Fruit fly (Drosophila melanogaster): Measurements from ENCODE around the gene CG1578.

DNA sequence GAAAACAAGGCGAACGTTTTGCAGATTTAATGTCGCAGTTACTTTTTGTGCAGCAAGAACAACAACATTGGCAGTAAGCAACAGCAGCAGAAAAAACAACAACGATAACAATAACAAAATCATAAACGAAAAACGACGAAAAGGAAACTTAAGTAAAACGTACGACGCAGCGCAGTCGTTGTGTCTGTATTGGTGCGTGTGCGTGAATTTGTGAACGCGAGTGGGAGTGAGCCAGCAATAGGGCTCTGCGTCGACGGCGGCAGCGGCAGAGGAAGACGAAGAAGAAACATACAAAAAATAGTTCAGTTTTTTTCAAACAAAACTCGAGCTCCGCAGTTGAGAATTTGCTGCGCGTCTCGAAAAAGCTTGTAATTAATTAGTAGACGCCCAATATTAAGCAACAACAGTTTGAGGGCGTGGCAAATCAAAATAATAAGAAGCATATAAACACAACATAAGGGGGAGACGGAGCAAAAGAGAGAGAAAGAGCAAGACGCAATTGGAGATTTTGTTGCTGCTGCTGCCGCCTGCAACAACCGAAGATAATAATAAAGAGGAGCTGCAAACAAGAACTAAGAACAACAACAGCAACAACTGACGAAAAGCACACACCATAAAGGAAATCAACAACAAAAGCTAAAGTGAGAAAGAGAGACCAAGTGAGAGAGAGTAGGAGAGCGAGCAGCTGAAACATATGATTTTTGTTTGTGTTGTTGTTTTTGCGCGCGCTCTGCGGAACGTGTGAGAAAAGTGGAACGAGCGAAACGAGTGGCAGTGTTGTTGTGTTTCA, 1.0 kb upstream of the CG1578 start:
- TF ChIP-seq CG10209 (GFP tag; optimal IDR thresholded peaks at IDR 0.05) (no peak), Spps (tag; optimal IDR thresholded peaks at IDR 0.05) (no peak), CG12104 (GFP tag; optimal IDR thresholded peaks at IDR 0.05) (no peak), grn (GFP tag; optimal IDR thresholded peaks at IDR 0.05) (no peak), stwl (tag; optimal IDR thresholded peaks at IDR 0.05) (no peak), CG9797 (GFP tag; optimal IDR thresholded peaks at IDR 0.05) (no peak), Nf-YC (tag; optimal IDR thresholded peaks at IDR 0.05) (no peak), Optix (GFP tag; IDR thresholded peaks at IDR 0.05) (no peak), odd (GFP tag; optimal IDR thresholded peaks at IDR 0.05) (no peak), B-H1 (GFP tag; IDR thresholded peaks at IDR 0.05) (no peak)

All from whole organism, embryonic.